Fruit fly (Drosophila melanogaster) Kc167 (cell line): ENCODE measurements around the gene lva.

ENCODE experiments used
- Myc ChIP-seq: fragments of >200 bp; optimal IDR thresholded peaks from 2 replicates; lab custom pipeline; 2017; ENCODE audit warnings: missing external identifiers
- Sin3A ChIP-seq: fragments of >200 bp; optimal IDR thresholded peaks from 2 replicates; lab custom pipeline; 2018; ENCODE audit warnings: missing external identifiers
- h ChIP-seq: fragments of >200 bp; optimal IDR thresholded peaks from 3 replicates; lab custom pipeline; 2018; ENCODE audit warnings: missing external identifiers
- insv ChIP-seq: fragments of >200 bp; optimal IDR thresholded peaks from 3 replicates; lab custom pipeline; 2018; ENCODE audit warnings: missing external identifiers
- psq ChIP-seq: fragments of >200 bp; optimal IDR thresholded peaks from 2 replicates; lab custom pipeline; 2017; ENCODE audit warnings: missing external identifiers
- ttk ChIP-seq: sonication (Bioruptor generic); optimal IDR thresholded peaks from 2 replicates; lab custom pipeline; 2017; ENCODE audit warnings: missing external identifiers

lva gene

dm6 chrX:3964965-3965420 is at the start of gene lva:
lva (minus strand) TSS chrX:3965327.
- no peak for TF ChIP-seq Sin3A (lab: Kevin White, UChicago)
- TF ChIP-seq psq (lab: Kevin White, UChicago) = peak; percentile 93

dm6 chrX:4012844-4013243 is 47.7 kb upstream of the lva start:
- TF ChIP-seq insv (lab: Kevin White, UChicago) = no peak
- no peak for TF ChIP-seq ttk (lab: Kevin White, UChicago)
- no peak for TF ChIP-seq h (lab: Kevin White, UChicago)
- TF ChIP-seq Sin3A (lab: Kevin White, UChicago) = no peak
- TF ChIP-seq Myc (lab: Kevin White, UChicago) = no peak
- no peak for TF ChIP-seq psq (lab: Kevin White, UChicago)

- no peak for TF ChIP-seq psq (lab: Kevin White, UChicago)
- no peak for TF ChIP-seq ttk (lab: Kevin White, UChicago)
- TF ChIP-seq Sin3A (lab: Kevin White, UChicago) = no peak
- TF ChIP-seq Myc (lab: Kevin White, UChicago) = no peak
- no peak for TF ChIP-seq h (lab: Kevin White, UChicago)
- TF ChIP-seq insv (lab: Kevin White, UChicago) = no peak
Measured at dm6 chrX:4010835-4011234, 45.7 kb upstream of the lva start.

- TF ChIP-seq insv (lab: Kevin White, UChicago) (no peak), psq (lab: Kevin White, UChicago) (no peak), h (lab: Kevin White, UChicago) (no peak), ttk (lab: Kevin White, UChicago) (no peak), Myc (lab: Kevin White, UChicago) (no peak)
Measured at dm6 chrX:4010179-4010578, 45.1 kb upstream of the lva start.

dm6 chrX:4005047-4005446 is 39.9 kb upstream of the lva start:
- TF ChIP-seq insv (lab: Kevin White, UChicago) (no peak), h (lab: Kevin White, UChicago) (no peak), ttk (lab: Kevin White, UChicago) (no peak), psq (lab: Kevin White, UChicago) (no peak), Sin3A (lab: Kevin White, UChicago) (no peak), Myc (lab: Kevin White, UChicago) (no peak)

dm6 chrX:3971250-3971649 is 6.1 kb upstream of the lva start, which contains the start of gene CG6414:
CG6414 (minus strand) TSS chrX:3971350.
- TF ChIP-seq h (lab: Kevin White, UChicago) (no peak), insv (lab: Kevin White, UChicago) (no peak), Myc (lab: Kevin White, UChicago) (no peak), Sin3A (lab: Kevin White, UChicago) (no peak), psq (lab: Kevin White, UChicago) (no peak), ttk (lab: Kevin White, UChicago) (no peak)

dm6 chrX:3968346-3969044 is 3.4 kb upstream of the lva start, which contains the start of gene CG6428:
CG6428 (minus strand) TSS chrX:3968655.
- no peak for TF ChIP-seq psq (lab: Kevin White, UChicago)
- no peak for TF ChIP-seq Sin3A (lab: Kevin White, UChicago)
- TF ChIP-seq ttk (lab: Kevin White, UChicago) = no peak
- TF ChIP-seq h (lab: Kevin White, UChicago) = no peak
- TF ChIP-seq insv (lab: Kevin White, UChicago) = no peak

DNA sequence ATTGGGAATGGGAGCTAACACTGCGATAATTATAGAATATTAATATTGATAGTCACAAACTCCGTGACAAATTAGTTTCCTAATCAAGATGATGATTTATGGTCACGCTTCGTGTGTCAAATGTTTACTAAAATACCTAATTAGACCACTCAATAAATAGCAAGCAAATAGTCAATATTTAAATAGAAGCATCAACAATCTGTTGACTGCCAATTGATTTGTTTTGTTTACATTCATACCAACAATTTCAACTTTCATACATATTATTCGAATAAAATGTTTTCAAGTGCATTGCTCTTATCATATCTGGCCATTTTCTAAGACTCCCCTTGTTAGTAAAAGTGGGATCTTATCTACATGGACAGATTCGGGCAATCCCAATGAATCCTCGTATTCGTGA is 2.5 kb upstream of the lva start:
- TF ChIP-seq psq (lab: Kevin White, UChicago) = no peak
- no peak for TF ChIP-seq insv (lab: Kevin White, UChicago)
- no peak for TF ChIP-seq Myc (lab: Kevin White, UChicago)
- no peak for TF ChIP-seq ttk (lab: Kevin White, UChicago)
- no peak for TF ChIP-seq h (lab: Kevin White, UChicago)
- TF ChIP-seq Sin3A (lab: Kevin White, UChicago) = no peak

DNA sequence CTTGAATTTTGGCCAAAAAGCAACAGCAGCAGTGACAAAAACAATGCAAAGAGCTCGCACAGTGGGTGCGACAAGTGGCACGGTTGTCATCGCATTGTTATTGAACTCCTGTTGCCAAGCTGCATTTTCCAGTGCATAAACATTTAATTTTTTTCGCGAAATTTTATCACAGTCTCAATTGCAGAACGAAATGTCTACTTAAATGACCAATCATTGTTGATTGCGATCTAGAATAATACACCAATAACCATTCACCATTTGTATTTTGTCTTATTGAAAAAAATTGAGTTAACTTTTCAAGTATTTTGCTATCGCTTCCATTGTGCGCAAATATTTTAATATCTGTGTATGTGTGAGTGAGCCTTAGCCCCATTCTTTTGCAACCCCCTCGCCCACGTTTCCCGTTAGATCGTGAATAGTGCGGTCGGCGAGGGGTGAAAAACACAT is 14.9 kb downstream of the lva start:
- no peak for TF ChIP-seq h (lab: Kevin White, UChicago)
- TF ChIP-seq Sin3A (lab: Kevin White, UChicago) = no peak
- no peak for TF ChIP-seq Myc (lab: Kevin White, UChicago)
- no peak for TF ChIP-seq ttk (lab: Kevin White, UChicago)
- TF ChIP-seq psq (lab: Kevin White, UChicago) = no peak

- no peak for TF ChIP-seq h (lab: Kevin White, UChicago)
- no peak for TF ChIP-seq ttk (lab: Kevin White, UChicago)
- no peak for TF ChIP-seq psq (lab: Kevin White, UChicago)
- TF ChIP-seq insv (lab: Kevin White, UChicago) = no peak
- TF ChIP-seq Myc (lab: Kevin White, UChicago) = no peak
- no peak for TF ChIP-seq Sin3A (lab: Kevin White, UChicago)
Measured at dm6 chrX:3949409-3950178, 15.5 kb downstream of the lva start.

DNA sequence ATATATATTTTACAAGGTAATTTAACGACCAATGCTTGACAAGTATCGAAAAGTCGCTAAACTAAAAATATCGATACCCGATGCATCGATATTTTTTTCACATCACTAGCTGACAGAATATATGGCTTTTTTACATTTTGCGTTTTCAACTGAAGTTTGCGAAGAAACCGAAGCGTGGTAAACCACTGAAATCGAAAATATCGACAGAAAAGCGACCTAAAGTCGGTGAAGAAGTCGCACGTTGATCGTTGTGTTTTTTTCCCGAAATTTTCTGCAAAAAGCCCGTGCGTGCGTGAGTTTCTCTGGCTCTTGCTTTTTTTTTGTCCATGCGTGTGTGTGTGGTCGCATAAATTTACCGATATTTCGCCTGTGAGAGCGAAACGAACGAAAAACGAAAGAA is 16.2 kb downstream of the lva start, which contains the start of gene Vap33:
Vap33 (plus strand) TSS at position 87 of the 400 bp plus-strand sequence.
- TF ChIP-seq ttk (lab: Kevin White, UChicago) (no peak), Sin3A (lab: Kevin White, UChicago) (no peak), Myc (lab: Kevin White, UChicago) (no peak), psq (lab: Kevin White, UChicago) (no peak)
